Worm (Caenorhabditis elegans): ENCODE results near the gene prdx-2.

Gene prdx-2

ce11 chrII:5338301-5338700 lies 39.7 kb upstream of the prdx-2 start:
- TF ChIP-seq mab-5 (tag; optimal IDR thresholded peaks at IDR 0.05) (no peak), nhr-12 (tag; optimal IDR thresholded peaks at IDR 0.05) (no peak), nhr-2 (tag; optimal IDR thresholded peaks at IDR 0.05) (no peak), nhr-237 (tag; optimal IDR thresholded peaks at IDR 0.05) (no peak), ham-2 (GFP tag; optimal IDR thresholded peaks at IDR 0.05) (no peak), nhr-76 (tag; optimal IDR thresholded peaks at IDR 0.05) (no peak), unc-39 (tag; optimal IDR thresholded peaks at IDR 0.05) (no peak), ceh-43 (GFP tag; optimal IDR thresholded peaks at IDR 0.05) (no peak), ceh-83 (GFP tag; optimal IDR thresholded peaks at IDR 0.05) (no peak), snpc-4 (tag; optimal IDR thresholded peaks at IDR 0.05) (no peak)

- no peak for TF ChIP-seq mep-1 (tag; optimal IDR thresholded peaks at IDR 0.05)
- no peak for TF ChIP-seq nhr-76 (tag; optimal IDR thresholded peaks at IDR 0.05)
- no peak for TF ChIP-seq ceh-43 (GFP tag; optimal IDR thresholded peaks at IDR 0.05)
- TF ChIP-seq ceh-39 (tag; optimal IDR thresholded peaks at IDR 0.05) = no peak
- TF ChIP-seq pha-4 (tag; optimal IDR thresholded peaks at IDR 0.05) = no peak
- TF ChIP-seq nhr-237 (tag; optimal IDR thresholded peaks at IDR 0.05) = no peak
- no peak for TF ChIP-seq elt-3 (tag; optimal IDR thresholded peaks at IDR 0.05)
- no peak for TF ChIP-seq hlh-1 (tag; optimal IDR thresholded peaks at IDR 0.05)
- TF ChIP-seq bed-3 (GFP tag; optimal IDR thresholded peaks at IDR 0.05) = no peak
- no peak for TF ChIP-seq nhr-2 (tag; optimal IDR thresholded peaks at IDR 0.05)
- no peak for TF ChIP-seq flh-1 (GFP tag; optimal IDR thresholded peaks at IDR 0.05)
- no peak for TF ChIP-seq mls-2 (tag; optimal IDR thresholded peaks at IDR 0.05)
- no peak for TF ChIP-seq snpc-4 (tag; optimal IDR thresholded peaks at IDR 0.05)
- no peak for TF ChIP-seq nhr-12 (tag; optimal IDR thresholded peaks at IDR 0.05)
- no peak for TF ChIP-seq ztf-11 (tag; optimal IDR thresholded peaks at IDR 0.05)
- TF ChIP-seq ces-1 (GFP tag; optimal IDR thresholded peaks at IDR 0.05) = no peak
- no peak for TF ChIP-seq unc-120 (tag; optimal IDR thresholded peaks at IDR 0.05; ENCODE audit: poor library complexity, severe bottlenecking)
- no peak for TF ChIP-seq cnd-1 (tag; optimal IDR thresholded peaks at IDR 0.05)
- no peak for TF ChIP-seq nhr-28 (tag; optimal IDR thresholded peaks at IDR 0.05)
Measured at ce11 chrII:5339547-5339946, 38.4 kb upstream of the prdx-2 start.

- TF ChIP-seq ham-2 (GFP tag; optimal IDR thresholded peaks at IDR 0.05) (no peak), ces-1 (GFP tag; optimal IDR thresholded peaks at IDR 0.05) (peak; percentile 42), ceh-43 (GFP tag; optimal IDR thresholded peaks at IDR 0.05) (no peak)
Measured at ce11 chrII:5340672-5341568, 37.1 kb upstream of the prdx-2 start.

- TF ChIP-seq ceh-83 (GFP tag; optimal IDR thresholded peaks at IDR 0.05) (no peak), ces-1 (GFP tag; optimal IDR thresholded peaks at IDR 0.05) (no peak), blmp-1 (tag; optimal IDR thresholded peaks at IDR 0.05) (no peak)
Measured at ce11 chrII:5341573-5341972, 36.4 kb upstream of the prdx-2 start.

ce11 chrII:5342412-5342811 lies 35.6 kb upstream of the prdx-2 start:
- no peak for TF ChIP-seq lin-32 (GFP tag; optimal IDR thresholded peaks at IDR 0.05)
- no peak for TF ChIP-seq nhr-237 (tag; optimal IDR thresholded peaks at IDR 0.05)
- TF ChIP-seq ceh-83 (GFP tag; optimal IDR thresholded peaks at IDR 0.05) = no peak
- TF ChIP-seq nhr-2 (tag; optimal IDR thresholded peaks at IDR 0.05) = no peak
- no peak for TF ChIP-seq ces-1 (GFP tag; optimal IDR thresholded peaks at IDR 0.05)
- no peak for TF ChIP-seq blmp-1 (tag; optimal IDR thresholded peaks at IDR 0.05)
- no peak for TF ChIP-seq bed-3 (GFP tag; optimal IDR thresholded peaks at IDR 0.05)
- no peak for TF ChIP-seq pha-4 (tag; optimal IDR thresholded peaks at IDR 0.05)
- no peak for TF ChIP-seq mep-1 (tag; optimal IDR thresholded peaks at IDR 0.05)
- no peak for TF ChIP-seq elt-3 (tag; optimal IDR thresholded peaks at IDR 0.05)
- TF ChIP-seq mls-2 (tag; optimal IDR thresholded peaks at IDR 0.05) = no peak
- TF ChIP-seq lin-13 (tag; optimal IDR thresholded peaks at IDR 0.05) = no peak
- no peak for TF ChIP-seq ceh-43 (GFP tag; optimal IDR thresholded peaks at IDR 0.05)

ce11 chrII:5344775-5345174 lies 33.2 kb upstream of the prdx-2 start, which contains the start of gene F09E5.14:
F09E5.14 (minus strand) TSS chrII:5344875.
- TF ChIP-seq ceh-39 (tag; optimal IDR thresholded peaks at IDR 0.05) = no peak
- no peak for TF ChIP-seq sptf-1 (tag; optimal IDR thresholded peaks at IDR 0.05)
- TF ChIP-seq snpc-4 (tag; optimal IDR thresholded peaks at IDR 0.05) = no peak
